Fruit fly (Drosophila melanogaster) whole organism, embryonic: ENCODE data around the gene ball.

Source experiments
- Antp ChIP-seq: fragments of 200-800 bp; sonication (Bioruptor generic); optimal IDR thresholded peaks from 3 replicates; lab custom pipeline; 2016; ENCODE audit warnings: missing biosample characterization, missing genetic modification characterization
- Atf6 ChIP-seq: fragments of 200-800 bp; sonication (Bioruptor generic); IDR thresholded peaks from 2 replicates; pipeline ENCODE4 v1.3.6; 2022; ENCODE audit warnings: missing biosample characterization, missing genetic modification characterization
- Bgb ChIP-seq: fragments of 200-800 bp; sonication (Bioruptor generic); IDR thresholded peaks from 2 replicates; pipeline ENCODE4 v1.3.6; 2022; ENCODE audit warnings: missing biosample characterization, missing genetic modification characterization; ENCODE audit not compliant: partially characterized antibody
- CG11560 ChIP-seq: fragments of 200-800 bp; sonication (Bioruptor generic); IDR thresholded peaks from 3 replicates; pipeline ENCODE4 v1.3.6; 2022; ENCODE audit warnings: missing biosample characterization, missing genetic modification characterization
- CG11723 ChIP-seq: fragments of 200-800 bp; sonication (Bioruptor generic); optimal IDR thresholded peaks from 2 replicates; lab custom pipeline; 2017; ENCODE audit warnings: missing biosample characterization, mild to moderate bottlenecking, missing genetic modification characterization
- CG13894 ChIP-seq: fragments of 200-800 bp; sonication (Bioruptor generic); optimal IDR thresholded peaks from 3 replicates; lab custom pipeline; 2018; ENCODE audit warnings: missing biosample characterization, mild to moderate bottlenecking, missing genetic modification characterization, moderate library complexity
- CG17328 ChIP-seq: fragments of 200-800 bp; sonication (Bioruptor generic); IDR thresholded peaks from 2 replicates; pipeline ENCODE4 v1.3.6; 2022; ENCODE audit warnings: missing biosample characterization, missing genetic modification characterization
- CG17829 ChIP-seq: fragments of 200-800 bp; optimal IDR thresholded peaks from 2 replicates; lab custom pipeline; 2019; ENCODE audit warnings: missing biosample characterization, mild to moderate bottlenecking, missing genetic modification characterization, moderate library complexity
- CG2199 ChIP-seq: fragments of 200-800 bp; sonication (Bioruptor generic); IDR thresholded peaks from 3 replicates; pipeline ENCODE4 v1.3.6; 2022; ENCODE audit warnings: missing biosample characterization, missing genetic modification characterization
- CG3065 ChIP-seq: fragments of 200-800 bp; sonication (Bioruptor generic); optimal IDR thresholded peaks from 2 replicates; lab custom pipeline; 2016; ENCODE audit warnings: missing biosample characterization, missing genetic modification characterization
- CG32532 ChIP-seq: fragments of 200-800 bp; sonication (Bioruptor generic); IDR thresholded peaks from 2 replicates; pipeline ENCODE4 v1.3.6; 2022; ENCODE audit warnings: missing biosample characterization, missing genetic modification characterization
- CG34376 ChIP-seq: fragments of 200-800 bp; sonication (Bioruptor generic); optimal IDR thresholded peaks from 2 replicates; lab custom pipeline; 2018; ENCODE audit warnings: missing biosample characterization, mild to moderate bottlenecking, missing genetic modification characterization
- CG5180 ChIP-seq: fragments of 200-800 bp; sonication (Bioruptor generic); optimal IDR thresholded peaks from 3 replicates; lab custom pipeline; 2017; ENCODE audit warnings: missing biosample characterization, missing genetic modification characterization, mild to moderate bottlenecking, moderate library complexity, missing genetic modification reagents
- CG6254 ChIP-seq: fragments of 200-800 bp; sonication (Bioruptor generic); optimal IDR thresholded peaks from 3 replicates; lab custom pipeline; 2017; ENCODE audit warnings: mild to moderate bottlenecking, missing biosample characterization, missing genetic modification reagents, missing genetic modification characterization
- CG6272 ChIP-seq: fragments of 200-800 bp; sonication (Bioruptor generic); IDR thresholded peaks from 2 replicates; pipeline ENCODE4 v1.3.6; 2022; ENCODE audit warnings: missing biosample characterization, missing genetic modification characterization
- CG7357 ChIP-seq: fragments of 200-800 bp; sonication (Bioruptor generic); IDR thresholded peaks from 3 replicates; pipeline ENCODE4 v1.3.6; 2022; ENCODE audit warnings: missing biosample characterization, missing genetic modification characterization
- CG8290 ChIP-seq, 3 experiments: fragments of 200-800 bp; sonication (Bioruptor generic); optimal IDR thresholded peaks; 2 replicates each; lab custom pipeline; 2016 to 2019; ENCODE audit warnings: missing biosample characterization in 3 of 3, missing genetic modification characterization in 3 of 3, mild to moderate bottlenecking in 2 of 3, moderate library complexity in 1 of 3
- Dref ChIP-seq: fragments of 200-800 bp; sonication (Bioruptor generic); IDR thresholded peaks from 2 replicates; pipeline ENCODE4 v1.3.6; 2022; ENCODE audit warnings: missing biosample characterization, missing genetic modification characterization
- E2f1 ChIP-seq: fragments of 200-800 bp; sonication (Bioruptor generic); IDR thresholded peaks from 2 replicates; pipeline ENCODE4 v1.3.6; 2022; ENCODE audit warnings: missing biosample characterization, missing genetic modification characterization
- Gug ChIP-seq: fragments of 200-800 bp; sonication (Bioruptor generic); IDR thresholded peaks from 4 replicates; pipeline ENCODE4 v1.3.6; 2022; ENCODE audit warnings: missing biosample characterization, missing genetic modification characterization
- HHEX ChIP-seq: fragments of 200-800 bp; sonication (Bioruptor generic); optimal IDR thresholded peaks from 3 replicates; lab custom pipeline; 2017; ENCODE audit warnings: missing biosample characterization, mild to moderate bottlenecking, missing genetic modification characterization, missing genetic modification reagents
- Hmx ChIP-seq: fragments of 200-800 bp; sonication (Bioruptor generic); optimal IDR thresholded peaks from 2 replicates; lab custom pipeline; 2016; ENCODE audit warnings: missing biosample characterization, missing genetic modification characterization
- Hr78 ChIP-seq, 2 experiments: fragments of 200-800 bp in 1 of 2; fragments of >200 bp in 1 of 2; sonication (Bioruptor generic) in 1 of 2; optimal IDR thresholded peaks; 2 replicates each; lab custom pipeline; 2017 to 2019; ENCODE audit warnings: missing biosample characterization in 2 of 2, missing genetic modification characterization in 2 of 2, mild to moderate bottlenecking in 1 of 2, moderate library complexity in 1 of 2
- Mes4 ChIP-seq: fragments of 200-800 bp; sonication (Bioruptor generic); optimal IDR thresholded peaks from 2 replicates; lab custom pipeline; 2016; ENCODE audit warnings: missing biosample characterization, missing genetic modification characterization
- Nf-YB ChIP-seq: fragments of 200-800 bp; sonication (Bioruptor generic); optimal IDR thresholded peaks from 3 replicates; lab custom pipeline; 2019; ENCODE audit warnings: missing biosample characterization, mild to moderate bottlenecking, missing genetic modification characterization, moderate library complexity
- Side ChIP-seq: fragments of 200-800 bp; sonication (Bioruptor generic); optimal IDR thresholded peaks from 2 replicates; lab custom pipeline; 2016; ENCODE audit warnings: missing biosample characterization, missing genetic modification characterization
- Usf ChIP-seq: fragments of 200-800 bp; sonication (Bioruptor generic); optimal IDR thresholded peaks from 2 replicates; lab custom pipeline; 2017; ENCODE audit warnings: missing genotype, missing biosample characterization, missing genetic modification characterization
- ap ChIP-seq: fragments of 200-800 bp; sonication (Bioruptor generic); IDR thresholded peaks from 2 replicates; pipeline ENCODE4 v1.3.6; 2022; ENCODE audit warnings: missing biosample characterization, missing genetic modification characterization
- chinmo ChIP-seq: fragments of 200-800 bp; sonication (Bioruptor generic); IDR thresholded peaks from 4 replicates; pipeline ENCODE4 v1.3.6; 2022; ENCODE audit warnings: missing biosample characterization, missing genetic modification characterization; ENCODE audit not compliant: partially characterized antibody
- fd64A ChIP-seq: fragments of 200-800 bp; sonication (Bioruptor generic); optimal IDR thresholded peaks from 3 replicates; lab custom pipeline; 2018; ENCODE audit warnings: missing biosample characterization, mild to moderate bottlenecking, missing genetic modification characterization
- fu2 ChIP-seq: fragments of 200-800 bp; sonication (Bioruptor generic); optimal IDR thresholded peaks from 2 replicates; lab custom pipeline; 2016; ENCODE audit warnings: missing biosample characterization, missing genetic modification characterization
- gt ChIP-seq: fragments of 200-800 bp; sonication (Bioruptor generic); IDR thresholded peaks from 2 replicates; pipeline ENCODE4 v1.3.6; 2022; ENCODE audit warnings: missing biosample characterization, missing genetic modification characterization
- insv ChIP-seq, 2 experiments: fragments of 200-800 bp; sonication (Bioruptor generic); optimal IDR thresholded peaks; 3 replicates each; lab custom pipeline; 2016 to 2018; ENCODE audit warnings: missing biosample characterization in 2 of 2, missing genetic modification characterization in 2 of 2
- jumu ChIP-seq: fragments of 200-800 bp; sonication (Bioruptor generic); optimal IDR thresholded peaks from 3 replicates; lab custom pipeline; 2016; ENCODE audit warnings: missing biosample characterization, missing genetic modification characterization
- ken ChIP-seq: fragments of 200-800 bp; sonication (Bioruptor generic); IDR thresholded peaks from 3 replicates; pipeline ENCODE4 v1.3.6; 2022; ENCODE audit warnings: missing biosample characterization, missing genetic modification characterization
- klu ChIP-seq: fragments of 200-800 bp; sonication (Bioruptor generic); IDR thresholded peaks from 2 replicates; pipeline ENCODE4 v1.3.6; 2022; ENCODE audit warnings: missing biosample characterization, missing genetic modification characterization
- nerfin-1 ChIP-seq: fragments of 200-800 bp; sonication (Bioruptor generic); optimal IDR thresholded peaks from 3 replicates; lab custom pipeline; 2019; ENCODE audit warnings: missing biosample characterization, mild to moderate bottlenecking, missing genetic modification characterization, moderate library complexity
- nom ChIP-seq: fragments of 200-800 bp; sonication (Bioruptor generic); optimal IDR thresholded peaks from 2 replicates; lab custom pipeline; 2017; ENCODE audit warnings: missing biosample characterization, missing genetic modification characterization, mild to moderate bottlenecking, moderate library complexity, missing genetic modification reagents
- pb ChIP-seq: fragments of 200-800 bp; sonication (Bioruptor generic); optimal IDR thresholded peaks from 3 replicates; lab custom pipeline; 2016; ENCODE audit warnings: missing biosample characterization, missing genetic modification characterization
- phol ChIP-seq: fragments of 200-800 bp; sonication (Bioruptor generic); optimal IDR thresholded peaks from 3 replicates; lab custom pipeline; 2018; ENCODE audit warnings: missing biosample characterization, mild to moderate bottlenecking, missing genetic modification characterization, moderate library complexity
- schlank ChIP-seq: fragments of 200-800 bp; sonication (Bioruptor generic); optimal IDR thresholded peaks from 2 replicates; lab custom pipeline; 2018; ENCODE audit warnings: missing biosample characterization, mild to moderate bottlenecking, missing genetic modification characterization
- sens ChIP-seq: fragments of 200-800 bp; sonication (Bioruptor generic); peaks from one replicate; lab custom pipeline; 2016; ENCODE audit warnings: missing biosample characterization, missing genetic modification characterization
- seq ChIP-seq: fragments of 200-800 bp; sonication (Bioruptor generic); IDR thresholded peaks from 2 replicates; pipeline ENCODE4 v1.3.6; 2022; ENCODE audit warnings: missing biosample characterization, missing genetic modification characterization
- sisA ChIP-seq: fragments of 200-800 bp; sonication (Bioruptor generic); IDR thresholded peaks from 2 replicates; pipeline ENCODE4 v1.3.6; 2022; ENCODE audit warnings: missing biosample characterization, missing genetic modification characterization
- stc ChIP-seq: fragments of 200-800 bp; sonication (Bioruptor generic); IDR thresholded peaks from 2 replicates; pipeline ENCODE4 v1.3.6; 2022; ENCODE audit warnings: missing biosample characterization, missing genetic modification characterization
- tna ChIP-seq: fragments of 200-800 bp; sonication (Bioruptor generic); IDR thresholded peaks from 2 replicates; pipeline ENCODE4 v1.3.6; 2022; ENCODE audit warnings: missing biosample characterization, missing genetic modification characterization; ENCODE audit not compliant: partially characterized antibody
- toy ChIP-seq: fragments of 200-800 bp; sonication (Bioruptor generic); IDR thresholded peaks from 2 replicates; pipeline ENCODE4 v1.3.6; 2022; ENCODE audit warnings: missing biosample characterization, missing genetic modification characterization

ball gene

DNA sequence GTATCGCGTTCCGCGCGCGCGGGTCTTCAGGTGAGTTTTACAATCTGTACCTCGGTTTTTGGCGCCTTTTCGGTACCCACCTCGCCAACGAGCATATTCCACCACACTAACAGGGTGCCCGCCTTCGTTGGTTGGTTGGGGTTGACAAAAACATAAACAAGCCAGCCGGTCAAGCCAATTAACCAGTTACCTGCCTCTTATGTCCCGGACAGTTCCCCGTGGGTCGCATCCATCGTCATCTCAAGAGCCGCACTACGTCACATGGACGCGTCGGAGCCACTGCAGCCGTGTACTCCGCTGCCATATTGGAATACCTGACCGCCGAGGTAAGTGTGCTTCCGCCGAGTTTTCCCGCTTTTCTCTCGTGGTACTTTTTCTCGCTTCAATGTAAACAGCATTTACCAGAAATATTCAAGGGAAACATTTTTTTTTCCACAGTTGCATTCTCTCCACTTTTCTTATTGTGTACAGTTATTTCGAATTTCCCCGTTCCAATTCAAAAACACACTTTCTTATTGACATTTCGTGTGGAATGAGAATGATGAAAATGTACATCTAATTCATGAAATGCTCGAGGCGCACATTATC is 944 bp upstream of the ball start (continued):
- TF ChIP-seq Gug (GFP tag; lab: Robert Waterston, UW) (no peak), CG11723 (GFP tag; lab: Kevin White, UChicago) (no peak), CG6272 (GFP tag; lab: Robert Waterston, UW) (no peak), fu2 (GFP tag; lab: Kevin White, UChicago) (no peak), HHEX (GFP tag; lab: Kevin White, UChicago) (peak; percentile 36), chinmo (0 out of 4 replicates have a peak, but pooled peaks have one; percentile 5), fd64A (GFP tag; lab: Kevin White, UChicago) (peak; percentile 15), CG2199 (GFP tag; lab: Robert Waterston, UW) (no peak), nerfin-1 (peak; percentile 69), insv (GFP tag; optimal IDR thresholded peaks at IDR 0.05; lab: Kevin White, UChicago) (peak in 1 of 2 experiments; percentile 49), CG5180 (GFP tag; lab: Kevin White, UChicago) (peak; percentile 35), Dref (no peak), CG11560 (tag; lab: Robert Waterston, UW) (0 out of 3 replicates have a peak, but pooled peaks have one; percentile 9), Hmx (GFP tag; lab: Kevin White, UChicago) (peak; percentile 8), jumu (GFP tag; lab: Kevin White, UChicago) (peak; percentile 33), CG17829 (peak; percentile 16), E2f1 (GFP tag; lab: Robert Waterston, UW) (peak; percentile 74; the same call in 1 of the 2 replicates), schlank (tag; lab: Kevin White, UChicago) (no peak), toy (GFP tag; lab: Robert Waterston, UW) (no peak), gt (no peak), nom (no peak), CG7357 (GFP tag; lab: Robert Waterston, UW) (no peak), phol (tag; lab: Kevin White, UChicago) (peak; percentile 41), CG6254 (GFP tag; lab: Kevin White, UChicago) (peak; percentile 98), CG17328 (GFP tag; lab: Robert Waterston, UW) (0 out of 2 replicates have a peak, but pooled peaks have one; percentile 26), sens (GFP tag; lab: Kevin White, UChicago) (peak; percentile 79), tna (GFP tag; lab: Robert Waterston, UW) (no peak), CG32532 (GFP tag; lab: Robert Waterston, UW) (peak; percentile 16; the same call in 1 of the 2 replicates), Side (GFP tag; lab: Kevin White, UChicago) (peak; percentile 30), Nf-YB (no peak), CG13894 (tag; lab: Kevin White, UChicago) (no peak), CG34376 (no peak), Usf (GFP tag; lab: Kevin White, UChicago) (no peak), Hr78 (GFP tag; optimal IDR thresholded peaks at IDR 0.05; lab: Kevin White, UChicago) (no peak), pb (GFP tag; lab: Kevin White, UChicago) (peak; percentile 29), ken (GFP tag; lab: Robert Waterston, UW) (0 out of 3 replicates have a peak, but pooled peaks have one; percentile 38), Antp (GFP tag; lab: Kevin White, UChicago) (no peak), CG3065 (GFP tag; lab: Kevin White, UChicago) (no peak), ap (GFP tag; lab: Robert Waterston, UW) (0 out of 2 replicates have a peak, but pooled peaks have one; percentile 10), CG8290 (GFP tag; optimal IDR thresholded peaks at IDR 0.05; lab: Kevin White, UChicago) (no peak), CG8290 (tag; optimal IDR thresholded peaks at IDR 0.05; lab: Kevin White, UChicago) (peak in 1 of 2 experiments; percentile 35), seq (GFP tag; lab: Robert Waterston, UW) (peak; percentile 37; the same call in 1 of the 2 replicates), Mes4 (GFP tag; lab: Kevin White, UChicago) (peak; percentile 23), stc (peak; percentile 46; the same call in 1 of the 2 replicates), Atf6 (0 out of 2 replicates have a peak, but pooled peaks have one; percentile 35), Bgb (0 out of 2 replicates have a peak, but pooled peaks have one; percentile 8), sisA (no peak), klu (no peak)
